Fruit fly (Drosophila melanogaster) whole organism, prepupa: ENCODE results near the gene CG13097.

Source experiments
- Blimp-1 ChIP-seq: fragments of 200-800 bp; sonication (Bioruptor generic); optimal IDR thresholded peaks from 3 replicates; lab custom pipeline; 2017; ENCODE audit warnings: missing biosample characterization, missing genetic modification characterization, mild to moderate bottlenecking, moderate library complexity, missing genetic modification reagents
- CG10631 ChIP-seq: fragments of 200-800 bp; sonication (Bioruptor generic); optimal IDR thresholded peaks from 2 replicates; lab custom pipeline; 2016; ENCODE audit warnings: missing biosample characterization, missing genetic modification characterization
- CG10669 ChIP-seq: fragments of 200-800 bp; sonication (Bioruptor generic); optimal IDR thresholded peaks from 3 replicates; lab custom pipeline; 2018; ENCODE audit warnings: missing biosample characterization, mild to moderate bottlenecking, missing genetic modification characterization, moderate library complexity
- CG11294 ChIP-seq: fragments of 200-800 bp; sonication (Bioruptor generic); IDR thresholded peaks from 2 replicates; pipeline ENCODE4 v1.3.6; 2022; ENCODE audit warnings: missing biosample characterization, missing genetic modification characterization
- CG11762 ChIP-seq: fragments of 200-800 bp; sonication (Bioruptor generic); optimal IDR thresholded peaks from 3 replicates; lab custom pipeline; 2016; ENCODE audit warnings: missing biosample characterization, missing genetic modification characterization; ENCODE audit not compliant: insufficient read depth
- CG11902 ChIP-seq: fragments of 200-800 bp; sonication (Bioruptor generic); optimal IDR thresholded peaks from 3 replicates; lab custom pipeline; 2016; ENCODE audit warnings: missing biosample characterization, missing genetic modification characterization
- CG15336 ChIP-seq: fragments of 200-800 bp; sonication (Bioruptor generic); IDR thresholded peaks from 2 replicates; pipeline ENCODE4 v1.3.6; 2022; ENCODE audit warnings: missing biosample characterization, missing genetic modification characterization
- CG16779 ChIP-seq: fragments of 200-800 bp; sonication (Bioruptor generic); optimal IDR thresholded peaks from 3 replicates; lab custom pipeline; 2017; ENCODE audit warnings: missing biosample characterization, mild to moderate bottlenecking, missing genetic modification characterization
- CG3032 ChIP-seq: fragments of 200-800 bp; optimal IDR thresholded peaks from 2 replicates; lab custom pipeline; 2019; ENCODE audit warnings: missing biosample characterization, mild to moderate bottlenecking, missing genetic modification characterization, moderate library complexity
- CG32006 ChIP-seq: fragments of 200-800 bp; sonication (Bioruptor generic); optimal IDR thresholded peaks from 3 replicates; lab custom pipeline; 2017; ENCODE audit warnings: missing biosample characterization, mild to moderate bottlenecking, missing genetic modification characterization
- CG3919 ChIP-seq: fragments of 200-800 bp; sonication (Bioruptor generic); optimal IDR thresholded peaks from 3 replicates; lab custom pipeline; 2016; ENCODE audit warnings: missing biosample characterization, missing genetic modification characterization
- CG4318 ChIP-seq: fragments of 200-800 bp; sonication (Bioruptor generic); optimal IDR thresholded peaks from 3 replicates; lab custom pipeline; 2017; ENCODE audit warnings: missing biosample characterization, mild to moderate bottlenecking, missing genetic modification characterization
- CG6163 ChIP-seq: fragments of 200-800 bp; sonication (Bioruptor generic); IDR thresholded peaks from 3 replicates; pipeline ENCODE4 v1.3.6; 2022; ENCODE audit warnings: missing biosample characterization, missing genetic modification characterization
- CG6808 ChIP-seq: fragments of 200-800 bp; sonication (Bioruptor generic); optimal IDR thresholded peaks from 3 replicates; lab custom pipeline; 2017; ENCODE audit warnings: missing biosample characterization, missing genetic modification characterization, mild to moderate bottlenecking, moderate library complexity, missing genetic modification reagents
- CG6854 ChIP-seq: fragments of 200-800 bp; sonication (Bioruptor generic); optimal IDR thresholded peaks from 2 replicates; lab custom pipeline; 2017; ENCODE audit warnings: missing biosample characterization, mild to moderate bottlenecking, missing genetic modification characterization
- CG8119 ChIP-seq: fragments of 200-800 bp; sonication (Bioruptor generic); IDR thresholded peaks from 3 replicates; pipeline ENCODE4 v1.3.6; 2022; ENCODE audit warnings: missing biosample characterization, missing genetic modification characterization
- CG8319 ChIP-seq: fragments of 200-800 bp; sonication (Bioruptor generic); optimal IDR thresholded peaks from 3 replicates; lab custom pipeline; 2016; ENCODE audit warnings: missing biosample characterization, missing genetic modification characterization
- CG8632 ChIP-seq: fragments of 200-800 bp; sonication (Bioruptor generic); optimal IDR thresholded peaks from 3 replicates; lab custom pipeline; 2016; ENCODE audit warnings: missing biosample characterization, missing genetic modification characterization
- CG9139 ChIP-seq: fragments of 200-800 bp; sonication (Bioruptor generic); optimal IDR thresholded peaks from 3 replicates; lab custom pipeline; 2017; ENCODE audit warnings: missing biosample characterization, mild to moderate bottlenecking, missing genetic modification characterization
- Eip75B ChIP-seq: fragments of 200-800 bp; sonication (Bioruptor generic); optimal IDR thresholded peaks from 3 replicates; lab custom pipeline; 2016; ENCODE audit warnings: missing biosample characterization, missing genetic modification characterization
- Eip78C ChIP-seq: fragments of 200-800 bp; sonication (Bioruptor generic); peaks from one replicate; lab custom pipeline; 2016; ENCODE audit warnings: missing biosample characterization, missing genetic modification characterization
- Eip93F ChIP-seq: fragments of 200-800 bp; sonication (Bioruptor generic); optimal IDR thresholded peaks from 2 replicates; lab custom pipeline; 2016; ENCODE audit warnings: missing biosample characterization, mild to moderate bottlenecking, missing genetic modification characterization
- Gug ChIP-seq: fragments of 200-800 bp; sonication (Bioruptor generic); IDR thresholded peaks from 2 replicates; pipeline ENCODE4 v1.3.6; 2022; ENCODE audit warnings: missing biosample characterization, missing genetic modification characterization
- Hr38 ChIP-seq: sonication (Bioruptor generic); optimal IDR thresholded peaks from 2 replicates; lab custom pipeline; 2016; ENCODE audit warnings: missing biosample characterization, missing genetic modification characterization
- Hr4 ChIP-seq: fragments of 200-800 bp; sonication (Bioruptor generic); optimal IDR thresholded peaks from 3 replicates; lab custom pipeline; 2016; ENCODE audit warnings: missing biosample characterization, missing genetic modification characterization
- Lpt ChIP-seq: fragments of 200-800 bp; sonication (Bioruptor generic); optimal IDR thresholded peaks from 3 replicates; lab custom pipeline; 2016; ENCODE audit warnings: missing biosample characterization, missing genetic modification characterization
- Met ChIP-seq: fragments of 200-800 bp; sonication (Bioruptor generic); optimal IDR thresholded peaks from 3 replicates; lab custom pipeline; 2016; ENCODE audit warnings: missing biosample characterization, missing genetic modification characterization
- OdsH ChIP-seq: fragments of 200-800 bp; sonication (Bioruptor generic); optimal IDR thresholded peaks from 3 replicates; lab custom pipeline; 2016; ENCODE audit warnings: missing biosample characterization, missing genetic modification characterization
- Sox102F ChIP-seq: fragments of 200-800 bp; sonication (Bioruptor generic); optimal IDR thresholded peaks from 2 replicates; lab custom pipeline; 2016; ENCODE audit warnings: missing biosample characterization, mild to moderate bottlenecking, missing genetic modification characterization
- Sox15 ChIP-seq: fragments of 200-800 bp; sonication (Bioruptor generic); optimal IDR thresholded peaks from 3 replicates; lab custom pipeline; 2016; ENCODE audit warnings: missing biosample characterization, missing genetic modification characterization
- cyc ChIP-seq: fragments of 200-800 bp; sonication (Bioruptor generic); optimal IDR thresholded peaks from 3 replicates; lab custom pipeline; 2016; ENCODE audit warnings: missing biosample characterization, missing genetic modification characterization
- dac ChIP-seq: fragments of 200-800 bp; sonication (Bioruptor generic); optimal IDR thresholded peaks from 2 replicates; lab custom pipeline; 2017; ENCODE audit warnings: missing biosample characterization, mild to moderate bottlenecking, missing genetic modification characterization
- eg ChIP-seq: fragments of 200-800 bp; sonication (Bioruptor generic); IDR thresholded peaks from 3 replicates; pipeline ENCODE4 v1.3.6; 2022; ENCODE audit warnings: missing biosample characterization, missing genetic modification characterization
- esn ChIP-seq: fragments of 200-800 bp; sonication (Bioruptor generic); optimal IDR thresholded peaks from 2 replicates; lab custom pipeline; 2016; ENCODE audit warnings: missing biosample characterization, mild to moderate bottlenecking, missing genetic modification characterization, moderate library complexity
- fd85E ChIP-seq: fragments of 200-800 bp; sonication (Bioruptor generic); optimal IDR thresholded peaks from 3 replicates; lab custom pipeline; 2016; ENCODE audit warnings: missing biosample characterization, missing genetic modification characterization
- fkh ChIP-seq: fragments of 200-800 bp; sonication (Bioruptor generic); optimal IDR thresholded peaks from 3 replicates; lab custom pipeline; 2017; ENCODE audit warnings: missing biosample characterization, mild to moderate bottlenecking, missing genetic modification characterization, moderate library complexity
- lz ChIP-seq: fragments of 200-800 bp; sonication (Bioruptor generic); optimal IDR thresholded peaks from 3 replicates; lab custom pipeline; 2016; ENCODE audit warnings: missing biosample characterization, missing genetic modification characterization
- pdm3 ChIP-seq: fragments of 200-800 bp; sonication (Bioruptor generic); optimal IDR thresholded peaks from 3 replicates; lab custom pipeline; 2016; ENCODE audit warnings: missing biosample characterization, missing genetic modification characterization
- salr ChIP-seq, 2 experiments: fragments of 200-800 bp; sonication (Bioruptor generic); optimal IDR thresholded peaks; 3 replicates each; lab custom pipeline; 2016 to 2018; ENCODE audit warnings: missing biosample characterization in 2 of 2, missing genetic modification characterization in 2 of 2, mild to moderate bottlenecking in 1 of 2
- spab ChIP-seq: fragments of 200-800 bp; sonication (Bioruptor generic); optimal IDR thresholded peaks from 2 replicates; lab custom pipeline; 2017; ENCODE audit warnings: missing biosample characterization, mild to moderate bottlenecking, missing genetic modification characterization, missing genetic modification reagents
- ss ChIP-seq, 2 experiments: fragments of 200-800 bp; sonication (Bioruptor generic); optimal IDR thresholded peaks; 2 replicates in 1 of 2; 3 replicates in 1 of 2; lab custom pipeline; 2017 to 2018; ENCODE audit warnings: mild to moderate bottlenecking in 2 of 2, missing biosample characterization in 2 of 2, missing genetic modification characterization in 2 of 2, moderate library complexity in 1 of 2
- svp ChIP-seq: fragments of 200-800 bp; sonication (Bioruptor generic); peaks from one replicate; lab custom pipeline; 2016; ENCODE audit warnings: missing biosample characterization, missing genetic modification characterization
- topi ChIP-seq: fragments of 200-800 bp; sonication (Bioruptor generic); optimal IDR thresholded peaks from 3 replicates; lab custom pipeline; 2016; ENCODE audit warnings: missing biosample characterization, missing genetic modification characterization
- vri ChIP-seq: fragments of 200-800 bp; sonication (Bioruptor generic); optimal IDR thresholded peaks from 3 replicates; lab custom pipeline; 2016; ENCODE audit warnings: missing biosample characterization, mild to moderate bottlenecking, missing genetic modification characterization

CG13097 gene

dm6 chr2L:8464107-8464582 is 50.5 kb downstream of the CG13097 start, which contains the start of gene prg (continued):
- TF ChIP-seq vri (GFP tag; lab: Kevin White, UChicago) (peak; percentile 19), eg (GFP tag; lab: Robert Waterston, UW) (peak; percentile 68), Sox15 (GFP tag; lab: Kevin White, UChicago) (no peak), Met (GFP tag; lab: Kevin White, UChicago) (peak; percentile 77), Blimp-1 (GFP tag; lab: Kevin White, UChicago) (no peak), CG11762 (GFP tag; lab: Kevin White, UChicago) (no peak), CG6808 (peak; percentile 21), svp (GFP tag; lab: Kevin White, UChicago) (peak; percentile 90), CG32006 (peak; percentile 54), Eip78C (GFP tag; lab: Kevin White, UChicago) (peak; percentile 90), CG11294 (GFP tag; lab: Robert Waterston, UW) (0 out of 2 replicates have a peak, but pooled peaks have one; percentile 16), salr (GFP tag; optimal IDR thresholded peaks at IDR 0.05; lab: Kevin White, UChicago) (peak in 1 of 2 experiments; percentile 2), Sox102F (peak; percentile 58), OdsH (GFP tag; lab: Kevin White, UChicago) (peak; percentile 64), CG8319 (GFP tag; lab: Kevin White, UChicago) (no peak), CG10669 (GFP tag; lab: Kevin White, UChicago) (peak; percentile 46), CG4318 (GFP tag; lab: Kevin White, UChicago) (peak; percentile 51), CG15336 (peak; percentile 49; the same call in 1 of the 2 replicates), pdm3 (peak; percentile 64)

dm6 chr2L:8463144-8464106 is 51.2 kb downstream of the CG13097 start, which contains the start of gene Agpat2:
Gene Agpat2 (minus strand): TSS chr2L:8463994.
- TF ChIP-seq CG6163 (GFP tag; lab: Robert Waterston, UW) (peak; percentile 73), CG8319 (GFP tag; lab: Kevin White, UChicago) (peak; percentile 30), Eip78C (GFP tag; lab: Kevin White, UChicago) (peak; percentile 92), topi (peak; percentile 79), eg (GFP tag; lab: Robert Waterston, UW) (0 out of 3 replicates have a peak, but pooled peaks have one; percentile 11), pdm3 (peak; percentile 67), Gug (GFP tag; lab: Robert Waterston, UW) (no peak), ss (GFP tag; optimal IDR thresholded peaks at IDR 0.05; lab: Kevin White, UChicago) (peak; percentile 37 to 51), CG10631 (peak; percentile 59), salr (GFP tag; optimal IDR thresholded peaks at IDR 0.05; lab: Kevin White, UChicago) (peak; percentile 2 to 35), CG9139 (no peak), CG15336 (0 out of 2 replicates have a peak, but pooled peaks have one; percentile 26), CG4318 (GFP tag; lab: Kevin White, UChicago) (peak; percentile 10), svp (GFP tag; lab: Kevin White, UChicago) (peak; percentile 87), CG8632 (GFP tag; lab: Kevin White, UChicago) (peak; percentile 59), Met (GFP tag; lab: Kevin White, UChicago) (peak; percentile 82), OdsH (GFP tag; lab: Kevin White, UChicago) (peak; percentile 64), Eip75B (GFP tag; lab: Kevin White, UChicago) (peak; percentile 76), Hr4 (GFP tag; lab: Kevin White, UChicago) (peak; percentile 58), CG6854 (GFP tag; lab: Kevin White, UChicago) (no peak), esn (GFP tag; lab: Kevin White, UChicago) (peak; percentile 82), CG11294 (GFP tag; lab: Robert Waterston, UW) (no peak), CG16779 (tag; lab: Kevin White, UChicago) (no peak), Eip93F (GFP tag; lab: Kevin White, UChicago) (peak; percentile 20), lz (peak; percentile 75), CG3919 (GFP tag; lab: Kevin White, UChicago) (peak; percentile 77), Lpt (GFP tag; lab: Kevin White, UChicago) (peak; percentile 2), fd85E (GFP tag; lab: Kevin White, UChicago) (peak; percentile 7), Hr38 (no peak), CG8119 (0 out of 3 replicates have a peak, but pooled peaks have one; percentile 46), CG6808 (peak; percentile 45), spab (GFP tag; lab: Kevin White, UChicago) (peak; percentile 57), cyc (peak; percentile 80), CG10669 (GFP tag; lab: Kevin White, UChicago) (peak; percentile 62), fkh (GFP tag; lab: Kevin White, UChicago) (peak; percentile 6), Sox102F (peak; percentile 71), CG11762 (GFP tag; lab: Kevin White, UChicago) (peak; percentile 20), CG3032 (tag; lab: Kevin White, UChicago) (peak; percentile 51), dac (no peak), CG11902 (GFP tag; lab: Kevin White, UChicago) (peak; percentile 48)
